Fruit fly (Drosophila melanogaster): ENCODE results near the gene CG3407.

Gene CG3407

dm6 chr2L:3804641-3805273 lies 8.5 kb downstream of the CG3407 start (continued):
- peak; percentile 98 for TF ChIP-seq otp (GFP tag; IDR thresholded peaks at IDR 0.05)
- TF ChIP-seq C15 (GFP tag; IDR thresholded peaks at IDR 0.05) = peak; percentile 95
- TF ChIP-seq Dfd (GFP tag; optimal IDR thresholded peaks at IDR 0.05) = no peak
- TF ChIP-seq gcm2 (GFP tag; optimal IDR thresholded peaks at IDR 0.05) = peak; percentile 92
- TF ChIP-seq CG17359 (tag; optimal IDR thresholded peaks at IDR 0.05) = peak; percentile 100
- TF ChIP-seq CG6175 (GFP tag; IDR thresholded peaks at IDR 0.05) = peak; percentile 91
- peak; percentile 92 for TF ChIP-seq kay (GFP tag; optimal IDR thresholded peaks at IDR 0.05)
- no peak for TF ChIP-seq vnd (GFP tag; IDR thresholded peaks at IDR 0.05; ENCODE audit: partially characterized antibody)
- peak; percentile 98 for TF ChIP-seq phol (tag; optimal IDR thresholded peaks at IDR 0.05)
- peak; percentile 98 for TF ChIP-seq bab2 (GFP tag; optimal IDR thresholded peaks at IDR 0.05)
- peak; percentile 97 for TF ChIP-seq CG3281 (GFP tag; optimal IDR thresholded peaks at IDR 0.05)
- TF ChIP-seq chn (GFP tag; optimal IDR thresholded peaks at IDR 0.05) = peak; percentile 97
- peak; percentile 97 for TF ChIP-seq Meics (GFP tag; optimal IDR thresholded peaks at IDR 0.05)
- TF ChIP-seq slp2 (GFP tag; optimal IDR thresholded peaks at IDR 0.05) = peak; percentile 98
- TF ChIP-seq ATbp (GFP tag; optimal IDR thresholded peaks at IDR 0.05) = peak; percentile 99
- peak; percentile 98 for TF ChIP-seq az2 (GFP tag; optimal IDR thresholded peaks at IDR 0.05)
- peak; percentile 98 for TF ChIP-seq CG4820 (GFP tag; optimal IDR thresholded peaks at IDR 0.05)
- TF ChIP-seq Ets65A (GFP tag) = peak; percentile 100
- peak; percentile 84 for TF ChIP-seq Hmx (GFP tag; optimal IDR thresholded peaks at IDR 0.05)
- TF ChIP-seq CG15514 (GFP tag; optimal IDR thresholded peaks at IDR 0.05) = peak; percentile 94
- peak; percentile 100 for TF ChIP-seq sens (GFP tag)
- TF ChIP-seq CG13287 (GFP tag; IDR thresholded peaks at IDR 0.05; ENCODE audit: partially characterized antibody) = no peak
- peak; percentile 93 for TF ChIP-seq CG9215 (GFP tag; IDR thresholded peaks at IDR 0.05)
- peak; percentile 70 for TF ChIP-seq CG9797 (GFP tag; optimal IDR thresholded peaks at IDR 0.05)
- TF ChIP-seq CG9727 (GFP tag; optimal IDR thresholded peaks at IDR 0.05) = peak; percentile 94
- peak; percentile 93 for TF ChIP-seq CG3838 (GFP tag; optimal IDR thresholded peaks at IDR 0.05)
- peak; percentile 96 for TF ChIP-seq CG7372 (GFP tag; IDR thresholded peaks at IDR 0.05)
- TF ChIP-seq her (GFP tag; optimal IDR thresholded peaks at IDR 0.05) = peak; percentile 96
- peak; percentile 92 for TF ChIP-seq CG31388 (GFP tag; optimal IDR thresholded peaks at IDR 0.05)
- TF ChIP-seq CG7271 (tag; optimal IDR thresholded peaks at IDR 0.05) = peak; percentile 89
- TF ChIP-seq scrt (GFP tag; optimal IDR thresholded peaks at IDR 0.05) = peak; percentile 97
- TF ChIP-seq ap (GFP tag; IDR thresholded peaks at IDR 0.05) = peak; percentile 97
- TF ChIP-seq zfh2 (GFP tag; optimal IDR thresholded peaks at IDR 0.05) = peak; percentile 88
- peak; percentile 92 for TF ChIP-seq Dip3 (GFP tag; optimal IDR thresholded peaks at IDR 0.05)
- peak; percentile 89 for TF ChIP-seq crol (GFP tag; IDR thresholded peaks at IDR 0.05)
- TF ChIP-seq zen (tag; optimal IDR thresholded peaks at IDR 0.05) = peak; percentile 95
- peak; percentile 93 for TF ChIP-seq CG13775 (GFP tag; optimal IDR thresholded peaks at IDR 0.05)
- TF ChIP-seq yki (optimal IDR thresholded peaks at IDR 0.05) = no peak
- TF ChIP-seq Xrp1 (GFP tag; IDR thresholded peaks at IDR 0.05) = peak; percentile 99
- peak; percentile 97 for TF ChIP-seq grau (tag; optimal IDR thresholded peaks at IDR 0.05)
- TF ChIP-seq CG10209 (GFP tag; optimal IDR thresholded peaks at IDR 0.05) = peak; percentile 98
- peak; percentile 28 for TF ChIP-seq CG1832 (GFP tag; optimal IDR thresholded peaks at IDR 0.05)
- peak; percentile 98 for TF ChIP-seq chif (GFP tag; optimal IDR thresholded peaks at IDR 0.05)
- no peak for TF ChIP-seq pan (optimal IDR thresholded peaks at IDR 0.05)
- peak in 1 of 2 experiments; percentile 99 for TF ChIP-seq pan (GFP tag; optimal IDR thresholded peaks at IDR 0.05 in 1 of 2, IDR thresholded peaks at IDR 0.05 in 1 of 2)
- peak; percentile 93 for TF ChIP-seq ab (GFP tag; optimal IDR thresholded peaks at IDR 0.05)
- peak; percentile 98 for TF ChIP-seq CG6689 (GFP tag; IDR thresholded peaks at IDR 0.05)
- TF ChIP-seq Aef1 (GFP tag; IDR thresholded peaks at IDR 0.05) = peak; percentile 95
- TF ChIP-seq CG3065 (GFP tag; optimal IDR thresholded peaks at IDR 0.05) = peak; percentile 86
- TF ChIP-seq CG15696 (tag; optimal IDR thresholded peaks at IDR 0.05) = peak; percentile 90
- peak; percentile 96 for TF ChIP-seq Atf3 (GFP tag; optimal IDR thresholded peaks at IDR 0.05)

Measured in whole organism, embryonic.